Worm (Caenorhabditis elegans): ENCODE results near the gene nol-6.
A peak's percentile ranks its signal among the peaks of the same experiment; 100 is the strongest.

DNA sequence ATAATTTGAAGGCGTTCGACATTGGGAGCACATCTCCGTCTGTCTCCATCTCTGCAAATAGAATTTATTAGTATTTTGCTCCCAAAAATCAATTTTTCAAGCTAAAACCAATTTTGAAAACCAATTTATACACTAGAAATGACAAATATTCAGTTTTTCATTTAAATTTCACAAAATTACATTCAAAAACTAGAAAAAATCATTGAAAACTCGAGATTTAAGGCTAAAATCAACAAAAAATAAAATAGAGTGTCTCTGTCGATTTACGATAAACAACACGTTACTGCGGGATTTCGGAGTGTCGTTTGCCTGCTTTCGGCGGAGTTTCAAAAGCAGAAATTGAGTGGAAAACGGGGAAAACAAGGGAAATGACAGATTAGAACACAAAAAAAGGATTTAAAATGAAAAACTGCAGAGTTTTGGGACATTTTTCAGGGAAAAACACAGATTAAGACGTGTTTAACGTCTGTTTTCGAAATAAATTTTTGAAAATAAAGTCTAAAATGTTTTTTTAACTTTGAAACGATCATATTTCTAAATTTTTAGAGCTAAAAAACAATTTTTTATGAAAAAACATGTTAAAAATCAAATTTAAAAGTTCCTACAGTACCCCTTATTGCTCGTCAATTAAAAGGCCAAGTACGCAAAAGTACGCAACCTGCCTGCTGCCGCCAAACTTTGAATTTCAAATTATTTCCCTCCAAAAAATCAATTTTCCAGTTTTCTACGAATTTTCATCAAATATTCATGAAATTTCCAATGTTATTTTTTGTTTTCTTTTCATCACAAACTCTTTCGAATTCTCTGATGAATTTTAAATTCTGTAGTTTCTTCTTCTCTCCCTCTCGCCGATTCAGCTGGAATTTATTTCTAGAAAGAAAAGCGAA lies at the start of gene nol-6:
- TF ChIP-seq mls-2 (tag; optimal IDR thresholded peaks at IDR 0.05), result no peak
- TF ChIP-seq ztf-11 (tag; optimal IDR thresholded peaks at IDR 0.05), result no peak
- TF ChIP-seq elt-1 (tag; optimal IDR thresholded peaks at IDR 0.05; ENCODE audit: borderline replicate concordance, insufficient read depth), result no peak
- no peak for TF ChIP-seq unc-39 (tag; optimal IDR thresholded peaks at IDR 0.05)
- peak; percentile 9 for TF ChIP-seq mep-1 (tag; optimal IDR thresholded peaks at IDR 0.05)
- no peak for TF ChIP-seq pha-4 (tag; optimal IDR thresholded peaks at IDR 0.05)
- no peak for TF ChIP-seq zip-8 (tag; optimal IDR thresholded peaks at IDR 0.05)

All from whole organism, mixed stage, embryonic.